Fruit fly (Drosophila melanogaster) whole organism: ENCODE measurements around the gene term.

Experiments used
- CG8478 ChIP-seq: fragments of >200 bp; optimal IDR thresholded peaks from 2 replicates; lab custom pipeline; 2018; ENCODE audit warnings: inconsistent platforms
- EcR ChIP-seq, 2 experiments: fragments of >200 bp; optimal IDR thresholded peaks; 2 replicates each; lab custom pipeline; 2017; ENCODE audit warnings: missing biosample characterization in 2 of 2, missing genetic modification characterization in 2 of 2, missing genetic modification reagents in 2 of 2
- pan ChIP-seq: fragments of >200 bp; optimal IDR thresholded peaks from 2 replicates; lab custom pipeline; 2017
- psq ChIP-seq: fragments of >200 bp; optimal IDR thresholded peaks from 2 replicates; lab custom pipeline; 2017
- usp ChIP-seq: fragments of >200 bp; optimal IDR thresholded peaks from 2 replicates; lab custom pipeline; 2017; ENCODE audit warnings: missing biosample characterization, missing genetic modification characterization, mixed read lengths

dm6 chr3L:18605172-18605571, 11.6 kb upstream of the term start, which contains the start of gene CG18233:
- no peak for TF ChIP-seq usp (GFP tag; lab: Kevin White, UChicago)
- no peak for TF ChIP-seq pan
- no peak for TF ChIP-seq psq (lab: Kevin White, UChicago)
- no peak for TF ChIP-seq CG8478 (lab: Kevin White, UChicago)
- TF ChIP-seq EcR (GFP tag; optimal IDR thresholded peaks at IDR 0.05; lab: Kevin White, UChicago) = no peak
